Fruit fly (Drosophila melanogaster) whole organism, prepupa: ENCODE results near the gene Patj.

Source experiments
- Blimp-1 ChIP-seq: fragments of 200-800 bp; sonication (Bioruptor generic); optimal IDR thresholded peaks from 3 replicates; lab custom pipeline; 2017; ENCODE audit warnings: missing biosample characterization, missing genetic modification characterization, mild to moderate bottlenecking, moderate library complexity, missing genetic modification reagents
- CG10631 ChIP-seq: fragments of 200-800 bp; sonication (Bioruptor generic); optimal IDR thresholded peaks from 2 replicates; lab custom pipeline; 2016; ENCODE audit warnings: missing biosample characterization, missing genetic modification characterization
- CG11294 ChIP-seq: fragments of 200-800 bp; sonication (Bioruptor generic); IDR thresholded peaks from 2 replicates; pipeline ENCODE4 v1.3.6; 2022; ENCODE audit warnings: missing biosample characterization, missing genetic modification characterization
- CG11762 ChIP-seq: fragments of 200-800 bp; sonication (Bioruptor generic); optimal IDR thresholded peaks from 3 replicates; lab custom pipeline; 2016; ENCODE audit warnings: missing biosample characterization, missing genetic modification characterization; ENCODE audit not compliant: insufficient read depth
- CG11902 ChIP-seq: fragments of 200-800 bp; sonication (Bioruptor generic); optimal IDR thresholded peaks from 3 replicates; lab custom pipeline; 2016; ENCODE audit warnings: missing biosample characterization, missing genetic modification characterization
- CG16779 ChIP-seq: fragments of 200-800 bp; sonication (Bioruptor generic); optimal IDR thresholded peaks from 3 replicates; lab custom pipeline; 2017; ENCODE audit warnings: missing biosample characterization, mild to moderate bottlenecking, missing genetic modification characterization
- CG32006 ChIP-seq: fragments of 200-800 bp; sonication (Bioruptor generic); optimal IDR thresholded peaks from 3 replicates; lab custom pipeline; 2017; ENCODE audit warnings: missing biosample characterization, mild to moderate bottlenecking, missing genetic modification characterization
- CG34406 ChIP-seq: fragments of 200-800 bp; sonication (Bioruptor generic); optimal IDR thresholded peaks from 3 replicates; lab custom pipeline; 2016; ENCODE audit warnings: missing biosample characterization, missing genetic modification characterization
- CG4318 ChIP-seq: fragments of 200-800 bp; sonication (Bioruptor generic); optimal IDR thresholded peaks from 3 replicates; lab custom pipeline; 2017; ENCODE audit warnings: missing biosample characterization, mild to moderate bottlenecking, missing genetic modification characterization
- CG6792 ChIP-seq: fragments of 200-800 bp; sonication (Bioruptor generic); optimal IDR thresholded peaks from 3 replicates; lab custom pipeline; 2016; ENCODE audit warnings: missing biosample characterization, missing genetic modification characterization
- CG6854 ChIP-seq: fragments of 200-800 bp; sonication (Bioruptor generic); optimal IDR thresholded peaks from 2 replicates; lab custom pipeline; 2017; ENCODE audit warnings: missing biosample characterization, mild to moderate bottlenecking, missing genetic modification characterization
- CG8119 ChIP-seq: fragments of 200-800 bp; sonication (Bioruptor generic); IDR thresholded peaks from 3 replicates; pipeline ENCODE4 v1.3.6; 2022; ENCODE audit warnings: missing biosample characterization, missing genetic modification characterization
- CG8632 ChIP-seq: fragments of 200-800 bp; sonication (Bioruptor generic); optimal IDR thresholded peaks from 3 replicates; lab custom pipeline; 2016; ENCODE audit warnings: missing biosample characterization, missing genetic modification characterization
- Eip75B ChIP-seq: fragments of 200-800 bp; sonication (Bioruptor generic); optimal IDR thresholded peaks from 3 replicates; lab custom pipeline; 2016; ENCODE audit warnings: missing biosample characterization, missing genetic modification characterization
- Eip78C ChIP-seq: fragments of 200-800 bp; sonication (Bioruptor generic); peaks from one replicate; lab custom pipeline; 2016; ENCODE audit warnings: missing biosample characterization, missing genetic modification characterization
- Ets21C ChIP-seq: fragments of 200-800 bp; sonication (Bioruptor generic); optimal IDR thresholded peaks from 3 replicates; lab custom pipeline; 2016; ENCODE audit warnings: missing biosample characterization, missing genetic modification characterization
- Ets96B ChIP-seq: fragments of 200-800 bp; optimal IDR thresholded peaks from 2 replicates; lab custom pipeline; 2019; ENCODE audit warnings: missing biosample characterization, mild to moderate bottlenecking, missing genetic modification characterization, moderate library complexity
- Gug ChIP-seq: fragments of 200-800 bp; sonication (Bioruptor generic); IDR thresholded peaks from 2 replicates; pipeline ENCODE4 v1.3.6; 2022; ENCODE audit warnings: missing biosample characterization, missing genetic modification characterization
- Hr38 ChIP-seq: sonication (Bioruptor generic); optimal IDR thresholded peaks from 2 replicates; lab custom pipeline; 2016; ENCODE audit warnings: missing biosample characterization, missing genetic modification characterization
- Hr39 ChIP-seq: fragments of 200-800 bp; sonication (Bioruptor generic); optimal IDR thresholded peaks from 2 replicates; lab custom pipeline; 2016; ENCODE audit warnings: missing biosample characterization, missing genetic modification characterization
- Hr4 ChIP-seq: fragments of 200-800 bp; sonication (Bioruptor generic); optimal IDR thresholded peaks from 3 replicates; lab custom pipeline; 2016; ENCODE audit warnings: missing biosample characterization, missing genetic modification characterization
- Met ChIP-seq: fragments of 200-800 bp; sonication (Bioruptor generic); optimal IDR thresholded peaks from 3 replicates; lab custom pipeline; 2016; ENCODE audit warnings: missing biosample characterization, missing genetic modification characterization
- OdsH ChIP-seq: fragments of 200-800 bp; sonication (Bioruptor generic); optimal IDR thresholded peaks from 3 replicates; lab custom pipeline; 2016; ENCODE audit warnings: missing biosample characterization, missing genetic modification characterization
- Smox ChIP-seq: fragments of 200-800 bp; sonication (Bioruptor generic); optimal IDR thresholded peaks from 3 replicates; lab custom pipeline; 2016; ENCODE audit warnings: missing biosample characterization, missing genetic modification characterization
- Sox102F ChIP-seq: fragments of 200-800 bp; sonication (Bioruptor generic); optimal IDR thresholded peaks from 2 replicates; lab custom pipeline; 2016; ENCODE audit warnings: missing biosample characterization, mild to moderate bottlenecking, missing genetic modification characterization
- Sox14 ChIP-seq: fragments of 200-800 bp; sonication (Bioruptor generic); optimal IDR thresholded peaks from 3 replicates; lab custom pipeline; 2016; ENCODE audit warnings: missing biosample characterization, missing genetic modification characterization
- Sox15 ChIP-seq: fragments of 200-800 bp; sonication (Bioruptor generic); optimal IDR thresholded peaks from 3 replicates; lab custom pipeline; 2016; ENCODE audit warnings: missing biosample characterization, missing genetic modification characterization
- achi ChIP-seq: fragments of 200-800 bp; sonication (Bioruptor generic); optimal IDR thresholded peaks from 3 replicates; lab custom pipeline; 2016; ENCODE audit warnings: missing biosample characterization, missing genetic modification characterization
- acj6 ChIP-seq: fragments of 200-800 bp; sonication (Bioruptor generic); optimal IDR thresholded peaks from 3 replicates; lab custom pipeline; 2016; ENCODE audit warnings: missing biosample characterization, missing genetic modification characterization
- cyc ChIP-seq: fragments of 200-800 bp; sonication (Bioruptor generic); optimal IDR thresholded peaks from 3 replicates; lab custom pipeline; 2016; ENCODE audit warnings: missing biosample characterization, missing genetic modification characterization
- dac ChIP-seq: fragments of 200-800 bp; sonication (Bioruptor generic); optimal IDR thresholded peaks from 2 replicates; lab custom pipeline; 2017; ENCODE audit warnings: missing biosample characterization, mild to moderate bottlenecking, missing genetic modification characterization
- dsx ChIP-seq: fragments of 200-800 bp; optimal IDR thresholded peaks from 3 replicates; lab custom pipeline; 2019; ENCODE audit warnings: missing biosample characterization, mild to moderate bottlenecking, missing genetic modification characterization, moderate library complexity; ENCODE audit not compliant: poor library complexity, severe bottlenecking
- eg ChIP-seq: fragments of 200-800 bp; sonication (Bioruptor generic); IDR thresholded peaks from 3 replicates; pipeline ENCODE4 v1.3.6; 2022; ENCODE audit warnings: missing biosample characterization, missing genetic modification characterization
- esn ChIP-seq: fragments of 200-800 bp; sonication (Bioruptor generic); optimal IDR thresholded peaks from 2 replicates; lab custom pipeline; 2016; ENCODE audit warnings: missing biosample characterization, mild to moderate bottlenecking, missing genetic modification characterization, moderate library complexity
- fd85E ChIP-seq: fragments of 200-800 bp; sonication (Bioruptor generic); optimal IDR thresholded peaks from 3 replicates; lab custom pipeline; 2016; ENCODE audit warnings: missing biosample characterization, missing genetic modification characterization
- fkh ChIP-seq: fragments of 200-800 bp; sonication (Bioruptor generic); optimal IDR thresholded peaks from 3 replicates; lab custom pipeline; 2017; ENCODE audit warnings: missing biosample characterization, mild to moderate bottlenecking, missing genetic modification characterization, moderate library complexity
- lz ChIP-seq: fragments of 200-800 bp; sonication (Bioruptor generic); optimal IDR thresholded peaks from 3 replicates; lab custom pipeline; 2016; ENCODE audit warnings: missing biosample characterization, missing genetic modification characterization
- salr ChIP-seq, 2 experiments: fragments of 200-800 bp; sonication (Bioruptor generic); optimal IDR thresholded peaks; 3 replicates each; lab custom pipeline; 2016 to 2018; ENCODE audit warnings: missing biosample characterization in 2 of 2, missing genetic modification characterization in 2 of 2, mild to moderate bottlenecking in 1 of 2
- spab ChIP-seq: fragments of 200-800 bp; sonication (Bioruptor generic); optimal IDR thresholded peaks from 2 replicates; lab custom pipeline; 2017; ENCODE audit warnings: missing biosample characterization, mild to moderate bottlenecking, missing genetic modification characterization, missing genetic modification reagents
- ss ChIP-seq, 2 experiments: fragments of 200-800 bp; sonication (Bioruptor generic); optimal IDR thresholded peaks; 2 replicates in 1 of 2; 3 replicates in 1 of 2; lab custom pipeline; 2017 to 2018; ENCODE audit warnings: mild to moderate bottlenecking in 2 of 2, missing biosample characterization in 2 of 2, missing genetic modification characterization in 2 of 2, moderate library complexity in 1 of 2
- svp ChIP-seq: fragments of 200-800 bp; sonication (Bioruptor generic); peaks from one replicate; lab custom pipeline; 2016; ENCODE audit warnings: missing biosample characterization, missing genetic modification characterization
- vri ChIP-seq: fragments of 200-800 bp; sonication (Bioruptor generic); optimal IDR thresholded peaks from 3 replicates; lab custom pipeline; 2016; ENCODE audit warnings: missing biosample characterization, mild to moderate bottlenecking, missing genetic modification characterization

Patj gene

dm6 chr3L:1829539-1829938, 30.9 kb downstream of the Patj start (continued):
- TF ChIP-seq ss (GFP tag; optimal IDR thresholded peaks at IDR 0.05; lab: Kevin White, UChicago) (peak in 1 of 2 experiments; percentile 11), achi (GFP tag; lab: Kevin White, UChicago) (peak; percentile 59), Sox15 (GFP tag; lab: Kevin White, UChicago) (peak; percentile 28), CG4318 (GFP tag; lab: Kevin White, UChicago) (peak; percentile 50), CG10631 (GFP tag; lab: Kevin White, UChicago) (peak; percentile 66), CG11902 (no peak), spab (GFP tag; lab: Kevin White, UChicago) (no peak), CG32006 (GFP tag; lab: Kevin White, UChicago) (peak; percentile 71), fkh (GFP tag; lab: Kevin White, UChicago) (no peak), CG6792 (GFP tag; lab: Kevin White, UChicago) (peak; percentile 50), Hr39 (GFP tag; lab: Kevin White, UChicago) (peak; percentile 81), Sox102F (GFP tag; lab: Kevin White, UChicago) (peak; percentile 69), OdsH (peak; percentile 77), CG6854 (GFP tag; lab: Kevin White, UChicago) (no peak), salr (GFP tag; optimal IDR thresholded peaks at IDR 0.05; lab: Kevin White, UChicago) (peak in 1 of 2 experiments; percentile 69), Met (GFP tag; lab: Kevin White, UChicago) (peak; percentile 79), Hr4 (peak; percentile 56), CG8632 (GFP tag; lab: Kevin White, UChicago) (peak; percentile 38), Ets21C (peak; percentile 47), CG11762 (GFP tag; lab: Kevin White, UChicago) (peak; percentile 34), Hr38 (GFP tag; lab: Kevin White, UChicago) (no peak), esn (GFP tag; lab: Kevin White, UChicago) (peak; percentile 70), acj6 (GFP tag; lab: Kevin White, UChicago) (peak; percentile 77), eg (peak; percentile 87), fd85E (GFP tag; lab: Kevin White, UChicago) (no peak), cyc (GFP tag; lab: Kevin White, UChicago) (peak; percentile 62), CG16779 (peak; percentile 16), Eip75B (peak; percentile 62), dac (GFP tag; lab: Kevin White, UChicago) (peak; percentile 9)

dm6 chr3L:1831753-1832268, 33.2 kb downstream of the Patj start, which contains the start of gene Cpr62Ba:
Cpr62Ba (minus strand) TSS chr3L:1831783.
- TF ChIP-seq CG11294 = no peak
- peak; percentile 40 for TF ChIP-seq Eip78C (GFP tag; lab: Kevin White, UChicago)
- peak; percentile 84 for TF ChIP-seq svp (GFP tag; lab: Kevin White, UChicago)
- no peak for TF ChIP-seq Hr38 (GFP tag; lab: Kevin White, UChicago)
- no peak for TF ChIP-seq cyc (GFP tag; lab: Kevin White, UChicago)

- no peak for TF ChIP-seq Met (GFP tag; lab: Kevin White, UChicago)
- TF ChIP-seq CG8119 = no peak
Observed at dm6 chr3L:1835064-1835463, 36.5 kb downstream of the Patj start, which contains the start of gene Cpr62Bb. Cpr62Bb (minus strand) TSS chr3L:1835164.

dm6 chr3L:1841984-1842383, 43.4 kb downstream of the Patj start, which contains the start of gene Cpr62Bc:
Cpr62Bc (minus strand) TSS chr3L:1842084.
- no peak for TF ChIP-seq fkh (GFP tag; lab: Kevin White, UChicago)
- no peak for TF ChIP-seq CG34406
- no peak for TF ChIP-seq CG10631 (GFP tag; lab: Kevin White, UChicago)
- no peak for TF ChIP-seq eg
- no peak for TF ChIP-seq CG8632 (GFP tag; lab: Kevin White, UChicago)
- TF ChIP-seq CG4318 (GFP tag; lab: Kevin White, UChicago) = no peak
- no peak for TF ChIP-seq Smox (GFP tag; lab: Kevin White, UChicago)
- TF ChIP-seq Blimp-1 (GFP tag; lab: Kevin White, UChicago) = no peak
- no peak for TF ChIP-seq dsx
- TF ChIP-seq Ets96B (tag; lab: Kevin White, UChicago) = no peak
- no peak for TF ChIP-seq vri (GFP tag; lab: Kevin White, UChicago)
- no peak for TF ChIP-seq lz (GFP tag; lab: Kevin White, UChicago)
- TF ChIP-seq Gug (GFP tag; lab: Robert Waterston, UW) = no peak
- TF ChIP-seq CG11762 (GFP tag; lab: Kevin White, UChicago) = no peak
- TF ChIP-seq Sox14 (GFP tag; lab: Kevin White, UChicago) = no peak
- TF ChIP-seq Eip78C (GFP tag; lab: Kevin White, UChicago) = no peak
- TF ChIP-seq CG32006 (GFP tag; lab: Kevin White, UChicago) = no peak
- TF ChIP-seq CG6792 (GFP tag; lab: Kevin White, UChicago) = no peak
